Worm (Caenorhabditis elegans) whole organism, L2 larva: ENCODE measurements around the gene exc-15.
A peak's percentile ranks its signal among the peaks of the same experiment; 100 is the strongest.

Experiments
- R02D3.7 ChIP-seq: fragments of 150-350 bp; optimal IDR thresholded peaks from 2 replicates; lab custom pipeline; 2014; ENCODE audit warnings: missing biosample characterization, missing genetic modification characterization
- alr-1 ChIP-seq: fragments of 150-350 bp; optimal IDR thresholded peaks from 2 replicates; lab custom pipeline; 2014; ENCODE audit warnings: missing biosample characterization, missing genetic modification characterization
- blmp-1 ChIP-seq: sonication (generic microtip); optimal IDR thresholded peaks from 2 replicates; lab custom pipeline; 2017; ENCODE audit warnings: missing genetic modification characterization, mild to moderate bottlenecking, missing compliant biosample characterization, antibody characterized with exemption, moderate library complexity; ENCODE audit not compliant: insufficient read depth
- lin-13 ChIP-seq: fragments of 150-350 bp; optimal IDR thresholded peaks from 2 replicates; lab custom pipeline; 2014; ENCODE audit warnings: missing biosample characterization, missing genetic modification reagents, missing genetic modification characterization
- nhr-11 ChIP-seq: fragments of 150-350 bp; optimal IDR thresholded peaks from 2 replicates; lab custom pipeline; 2014; ENCODE audit warnings: missing biosample characterization, missing genetic modification characterization
- nhr-237 ChIP-seq: fragments of 150-350 bp; optimal IDR thresholded peaks from 2 replicates; lab custom pipeline; 2014; ENCODE audit warnings: missing biosample characterization, missing genetic modification characterization
- snpc-4 ChIP-seq: fragments of 150-350 bp; optimal IDR thresholded peaks from 2 replicates; lab custom pipeline; 2014; ENCODE audit warnings: missing biosample characterization, missing genetic modification characterization
- unc-39 ChIP-seq: fragments of 150-350 bp; optimal IDR thresholded peaks from 2 replicates; lab custom pipeline; 2014; ENCODE audit warnings: missing biosample characterization, missing genetic modification characterization
- zag-1 ChIP-seq: fragments of 150-350 bp; optimal IDR thresholded peaks from 2 replicates; lab custom pipeline; 2014; ENCODE audit warnings: missing biosample characterization, missing genetic modification characterization
- ztf-11 ChIP-seq: sonication (generic microtip); optimal IDR thresholded peaks from 2 replicates; lab custom pipeline; 2017; ENCODE audit warnings: missing biosample characterization, missing genetic modification characterization

DNA sequence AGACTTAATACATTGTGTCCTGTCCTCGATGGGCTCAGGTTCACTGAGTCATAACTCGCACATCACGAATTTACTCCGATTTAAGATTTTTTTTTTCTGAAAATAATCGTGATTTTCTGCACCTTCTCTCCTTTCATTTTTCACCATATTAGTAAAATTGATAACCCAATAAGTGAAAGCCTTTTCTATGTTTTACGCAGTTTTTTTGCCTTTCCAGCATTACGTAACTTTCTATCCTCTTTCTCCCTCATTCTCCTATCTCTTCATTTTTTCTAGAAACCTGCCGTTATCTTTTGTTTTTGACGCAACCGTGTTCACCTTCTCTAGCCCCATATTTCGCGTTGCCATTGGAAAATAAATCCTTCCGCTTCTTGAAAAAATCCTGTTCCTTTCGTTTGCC lies 46.0 kb upstream of the exc-15 start:
- TF ChIP-seq snpc-4 (tag; lab: Kevin White, UChicago) (no peak), alr-1 (no peak), nhr-11 (tag; lab: Kevin White, UChicago) (no peak), zag-1 (no peak), lin-13 (GFP tag; lab: Kevin White, UChicago) (no peak), unc-39 (tag; lab: Kevin White, UChicago) (no peak), blmp-1 (tag; lab: Kevin White, UChicago) (peak; percentile 61), ztf-11 (tag; lab: Kevin White, UChicago) (no peak), nhr-237 (tag; lab: Kevin White, UChicago) (no peak), R02D3.7 (tag; lab: Kevin White, UChicago) (no peak)
